Worm (Caenorhabditis elegans) whole organism, dauer: ENCODE measurements around the gene fbxa-11.

Source experiments
- unc-62 ChIP-seq: sonication (generic microtip); optimal IDR thresholded peaks from 2 replicates; lab custom pipeline; 2017; ENCODE audit warnings: missing biosample characterization, missing genetic modification reagents, missing genetic modification characterization

fbxa-11 gene

DNA sequence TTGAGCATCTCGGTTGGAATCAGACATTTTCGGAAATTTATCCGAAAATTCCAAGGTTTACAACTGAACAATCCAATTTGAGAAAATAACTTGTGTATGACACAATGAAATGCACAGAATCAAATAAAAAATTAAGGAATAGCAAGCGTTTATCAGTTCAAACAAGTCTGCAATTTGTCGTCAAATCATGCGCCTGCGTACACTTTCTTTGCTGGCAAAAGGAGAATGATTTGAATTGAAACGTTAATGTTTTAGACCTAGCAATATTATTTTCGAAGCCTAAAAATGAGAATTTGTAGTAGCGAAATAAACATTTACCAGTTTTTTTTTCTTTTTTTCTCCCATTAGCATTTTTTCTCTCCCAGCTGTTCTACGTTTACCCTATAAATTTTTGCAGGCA lies at the start of gene fbxa-11, which contains the start of gene fbxa-67:
TSS of gene fbxa-11 (plus strand) at position 398 of the 400 bp plus-strand sequence.
TSS of gene fbxa-67 (minus strand) at position 199 of the 400 bp plus-strand sequence.
- no peak for TF ChIP-seq unc-62 (GFP tag; lab: Kevin White, UChicago)

ce11 chrIII:901148-901547 lies 49.5 kb upstream of the fbxa-11 start, which contains the start of gene sucl-2:
Gene sucl-2 (minus strand): TSS chrIII:901412.
- no peak for TF ChIP-seq unc-62 (GFP tag; lab: Kevin White, UChicago)

DNA sequence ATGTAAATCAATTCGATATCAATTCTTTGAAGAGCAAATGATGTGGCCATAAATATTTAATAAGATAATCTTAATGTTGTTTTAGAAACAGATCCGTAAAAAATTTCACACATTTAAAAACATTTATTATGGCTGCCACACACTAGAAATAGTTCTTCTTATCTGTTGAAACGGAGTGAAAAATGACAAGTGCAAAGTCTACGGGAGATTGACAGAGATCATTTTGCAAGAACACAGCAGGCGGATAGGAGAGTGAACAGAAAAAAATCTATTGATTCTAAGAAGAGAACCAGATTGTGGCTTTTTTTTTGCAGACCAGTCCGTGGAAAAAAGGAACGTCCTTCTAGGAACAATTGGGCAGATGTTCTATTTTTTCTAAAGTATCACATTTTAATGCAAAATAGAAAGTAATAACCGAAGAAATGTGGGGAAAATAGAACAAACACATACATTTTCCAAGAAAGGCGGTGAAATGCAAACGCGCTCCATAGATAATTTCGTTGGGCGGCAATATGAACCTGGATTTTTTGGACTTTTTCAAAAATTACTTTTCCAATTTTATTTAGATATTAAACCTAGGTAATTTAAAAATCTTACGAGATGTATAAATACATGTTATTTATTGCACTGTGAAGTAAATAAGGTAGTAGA lies 48.9 kb upstream of the fbxa-11 start:
- TF ChIP-seq unc-62 (GFP tag; lab: Kevin White, UChicago) = no peak

- no peak for TF ChIP-seq unc-62 (GFP tag; lab: Kevin White, UChicago)
Observed at ce11 chrIII:907311-907710, 43.4 kb upstream of the fbxa-11 start, which contains the start of gene F23H11.4. Gene F23H11.4 (minus strand): TSS chrIII:907539.

DNA sequence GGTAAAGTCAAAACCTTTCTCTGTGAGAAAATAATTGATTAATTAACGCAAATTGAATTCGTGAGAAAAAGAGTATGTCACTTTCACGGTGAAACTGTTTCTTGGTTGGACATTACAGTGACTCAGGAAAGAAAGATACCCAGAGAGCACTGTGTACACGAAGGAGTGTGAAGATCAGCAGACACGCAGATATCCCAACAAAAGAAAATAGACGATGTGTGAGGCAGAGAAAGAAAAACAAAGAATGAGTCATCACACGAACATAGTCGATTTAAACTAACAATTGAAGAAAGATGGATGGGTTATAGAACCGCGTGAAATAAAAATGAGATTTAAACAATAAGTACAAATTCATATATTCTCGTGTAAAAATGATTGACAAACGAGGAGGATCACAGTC lies 42.7 kb upstream of the fbxa-11 start:
- no peak for TF ChIP-seq unc-62 (GFP tag; lab: Kevin White, UChicago)

- TF ChIP-seq unc-62 (GFP tag; lab: Kevin White, UChicago) = no peak
Observed at ce11 chrIII:909540-909939, 41.1 kb upstream of the fbxa-11 start, which contains the start of gene crls-1. Gene crls-1 (minus strand): TSS chrIII:909902.

- TF ChIP-seq unc-62 (GFP tag; lab: Kevin White, UChicago) = no peak
Observed at ce11 chrIII:910540-911311, 39.9 kb upstream of the fbxa-11 start, which contains the start of the genes F23H11.5 and bra-2. Gene F23H11.5 (minus strand): TSS chrIII:910590. Gene bra-2 (plus strand): TSS chrIII:911261.

ce11 chrIII:916897-917296 lies 33.8 kb upstream of the fbxa-11 start, which contains the start of gene idpp-13:
Gene idpp-13 (minus strand): TSS chrIII:916997.
- TF ChIP-seq unc-62 (GFP tag; lab: Kevin White, UChicago) = no peak

- no peak for TF ChIP-seq unc-62 (GFP tag; lab: Kevin White, UChicago)
Observed at ce11 chrIII:919322-919721, 31.3 kb upstream of the fbxa-11 start, which contains the start of gene F23H11.7. Gene F23H11.7 (minus strand): TSS chrIII:919422.

DNA sequence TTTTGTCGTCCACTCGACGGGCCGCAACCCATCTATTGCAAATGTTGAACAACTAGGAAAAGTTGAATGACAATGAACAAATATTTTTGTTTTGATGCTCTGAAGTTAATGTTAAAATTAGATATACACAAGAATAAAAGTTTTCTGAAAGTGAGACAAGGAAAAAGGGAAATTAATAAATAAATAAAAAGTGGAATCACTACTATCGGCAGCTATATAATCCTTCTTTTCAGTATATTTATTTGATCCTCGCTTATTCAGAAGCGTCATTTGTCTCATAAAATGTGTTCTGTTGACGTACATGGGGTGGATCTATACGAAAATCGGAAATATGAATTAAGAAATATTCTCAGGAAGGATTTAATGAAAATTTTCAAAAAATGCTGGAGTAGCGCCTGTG lies 24.5 kb upstream of the fbxa-11 start, which contains the start of gene pef-1:
TSS of gene pef-1 (minus strand) at position 101 of the 400 bp plus-strand sequence.
- TF ChIP-seq unc-62 (GFP tag; lab: Kevin White, UChicago) = no peak

ce11 chrIII:936037-936507 lies 14.6 kb upstream of the fbxa-11 start, which contains the start of gene fbxa-55:
Gene fbxa-55 (minus strand): TSS chrIII:936087.
- TF ChIP-seq unc-62 (GFP tag; lab: Kevin White, UChicago) = no peak

DNA sequence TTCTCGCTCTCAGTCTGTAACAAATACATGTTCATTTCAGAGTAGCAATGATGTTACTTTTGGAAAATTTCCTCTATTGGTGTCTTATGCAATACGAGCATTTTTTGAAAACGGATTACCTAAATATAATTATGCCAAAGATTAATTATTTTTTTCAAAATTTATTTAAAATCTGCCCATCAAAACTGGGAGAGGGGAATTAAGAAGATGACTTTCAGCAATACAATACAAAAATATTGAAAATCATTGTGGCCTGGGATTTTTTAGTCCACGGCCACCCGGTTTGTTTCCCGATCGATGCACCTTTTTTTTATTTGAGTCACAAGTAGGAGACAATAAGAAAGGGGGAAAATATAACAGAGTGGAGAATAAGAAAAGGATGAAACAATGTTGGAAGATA lies 12.7 kb upstream of the fbxa-11 start, which contains the start of gene fbxa-56:
TSS of gene fbxa-56 (minus strand) at position 101 of the 400 bp plus-strand sequence.
- no peak for TF ChIP-seq unc-62 (GFP tag; lab: Kevin White, UChicago)

ce11 chrIII:938569-938968 lies 12.1 kb upstream of the fbxa-11 start, which contains the start of gene fbxa-22:
Gene fbxa-22 (plus strand): TSS chrIII:938869.
- no peak for TF ChIP-seq unc-62 (GFP tag; lab: Kevin White, UChicago)

- TF ChIP-seq unc-62 (GFP tag; lab: Kevin White, UChicago) = no peak
Observed at ce11 chrIII:941958-942357, 8.7 kb upstream of the fbxa-11 start.

- no peak for TF ChIP-seq unc-62 (GFP tag; lab: Kevin White, UChicago)
Observed at ce11 chrIII:943426-943927, 7.2 kb upstream of the fbxa-11 start, which contains the start of gene fbxa-59. Gene fbxa-59 (minus strand): TSS chrIII:943476.
